Worm (Caenorhabditis elegans) whole organism, L2 larva: ENCODE measurements around the gene dod-17.

ENCODE experiments used
- C34F6.9 ChIP-seq: fragments of 150-350 bp; optimal IDR thresholded peaks from 2 replicates; lab custom pipeline; 2014; ENCODE audit warnings: missing biosample characterization, missing genetic modification characterization
- R02D3.7 ChIP-seq: fragments of 150-350 bp; optimal IDR thresholded peaks from 2 replicates; lab custom pipeline; 2014; ENCODE audit warnings: missing biosample characterization, missing genetic modification characterization
- alr-1 ChIP-seq: fragments of 150-350 bp; optimal IDR thresholded peaks from 2 replicates; lab custom pipeline; 2014; ENCODE audit warnings: missing biosample characterization, missing genetic modification characterization
- ama-1 ChIP-seq: fragments of 150-350 bp; optimal IDR thresholded peaks from 2 replicates; lab custom pipeline; 2018; ENCODE audit warnings: inconsistent platforms
- fos-1 ChIP-seq: fragments of 150-350 bp; optimal IDR thresholded peaks from 2 replicates; lab custom pipeline; 2014; ENCODE audit warnings: missing biosample characterization, missing genetic modification characterization
- lin-11 ChIP-seq: fragments of 150-350 bp; sonication (generic microtip); optimal IDR thresholded peaks from 2 replicates; lab custom pipeline; 2014; ENCODE audit warnings: missing biosample characterization, missing genetic modification characterization, inconsistent platforms, mixed read lengths
- lin-13 ChIP-seq: fragments of 150-350 bp; optimal IDR thresholded peaks from 2 replicates; lab custom pipeline; 2014; ENCODE audit warnings: missing biosample characterization, missing genetic modification reagents, missing genetic modification characterization
- lin-39 ChIP-seq: fragments of 150-350 bp; optimal IDR thresholded peaks from 2 replicates; lab custom pipeline; 2014; ENCODE audit warnings: missing biosample characterization, missing genetic modification reagents, missing genetic modification characterization
- mdl-1 ChIP-seq, 2 experiments: fragments of 150-350 bp in 1 of 2; sonication (generic microtip) in 1 of 2; optimal IDR thresholded peaks; 2 replicates each; lab custom pipeline; 2017; ENCODE audit warnings: missing biosample characterization in 2 of 2, missing genetic modification characterization in 2 of 2
- nhr-23 ChIP-seq: fragments of 150-350 bp; optimal IDR thresholded peaks from 2 replicates; lab custom pipeline; 2014; ENCODE audit warnings: missing biosample characterization, missing genetic modification reagents, missing genetic modification characterization
- peb-1 ChIP-seq: fragments of 150-350 bp; optimal IDR thresholded peaks from 2 replicates; lab custom pipeline; 2014; ENCODE audit warnings: missing biosample characterization, missing genetic modification characterization
- unc-55 ChIP-seq: fragments of 150-350 bp; sonication (generic microtip); optimal IDR thresholded peaks from 3 replicates; lab custom pipeline; 2014; ENCODE audit warnings: missing biosample characterization, missing genetic modification reagents, missing genetic modification characterization
- unc-62 ChIP-seq: fragments of 150-350 bp; optimal IDR thresholded peaks from 2 replicates; lab custom pipeline; 2014; ENCODE audit warnings: missing biosample characterization, missing genetic modification reagents, missing genetic modification characterization
- ztf-4 ChIP-seq: fragments of 150-350 bp; optimal IDR thresholded peaks from 2 replicates; lab custom pipeline; 2014; ENCODE audit warnings: missing biosample characterization, missing genetic modification characterization

DNA sequence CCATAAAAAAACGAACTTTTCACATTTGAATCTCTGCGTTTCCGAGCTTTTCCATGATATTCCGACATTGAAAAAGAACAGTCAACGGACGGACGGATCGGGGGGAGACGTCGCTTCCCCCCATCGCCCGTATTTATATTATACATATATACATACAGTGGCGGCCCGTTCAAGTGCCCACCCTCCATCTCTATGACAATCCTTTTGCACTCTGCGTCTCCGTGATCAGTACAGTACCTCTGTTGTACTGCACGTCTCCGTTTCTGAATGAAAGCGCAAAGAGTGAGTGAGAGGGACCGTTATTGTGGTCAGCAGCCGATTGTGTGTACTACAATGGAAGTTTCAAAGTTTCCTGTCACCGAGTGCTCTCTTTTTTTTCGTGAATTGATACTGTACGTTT, 23.0 kb downstream of the dod-17 start:
- TF ChIP-seq ztf-4 (tag; lab: Kevin White, UChicago) (no peak), peb-1 (tag; lab: Kevin White, UChicago) (no peak), alr-1 (no peak), lin-11 (no peak), nhr-23 (tag; lab: Kevin White, UChicago) (no peak), R02D3.7 (no peak), unc-62 (GFP tag; lab: Kevin White, UChicago) (no peak), C34F6.9 (tag; lab: Kevin White, UChicago) (no peak), fos-1 (no peak), lin-39 (tag; lab: Kevin White, UChicago) (no peak), unc-55 (GFP tag; lab: Kevin White, UChicago) (no peak), ama-1 (no peak), mdl-1 (tag; optimal IDR thresholded peaks at IDR 0.05; lab: Kevin White, UChicago) (no peak), lin-13 (GFP tag; lab: Kevin White, UChicago) (no peak)
